Worm (Caenorhabditis elegans): ENCODE measurements around the gene ZC477.3.

DNA sequence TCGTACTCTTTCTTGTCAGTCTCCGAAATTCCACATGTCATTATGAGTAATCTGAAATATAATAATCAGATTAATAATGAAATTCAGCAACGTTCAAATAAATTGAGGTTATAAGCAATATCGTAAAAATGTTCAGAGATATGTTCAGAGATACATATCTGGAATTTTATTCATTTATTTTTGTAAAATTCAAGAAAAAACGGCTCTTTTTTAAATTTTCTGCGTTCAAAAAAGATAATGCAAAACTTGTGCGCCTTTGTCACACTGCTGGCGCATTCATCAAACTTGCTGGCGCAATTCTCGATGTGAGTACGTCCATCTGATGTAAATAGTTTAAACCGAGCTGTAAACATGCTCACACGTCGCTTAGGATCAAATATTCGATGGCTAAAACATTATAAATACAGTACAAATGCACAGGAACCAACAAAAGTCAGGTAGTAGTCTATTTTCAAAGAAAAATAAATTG is at the start of gene ZC477.3, which contains the start of gene rde-8:
- TF ChIP-seq ZK546.5 (tag; optimal IDR thresholded peaks at IDR 0.05) (no peak), elt-2 (tag; optimal IDR thresholded peaks at IDR 0.05) (peak; percentile 34), pha-4 (tag; optimal IDR thresholded peaks at IDR 0.05) (peak; percentile 92), skn-1 (tag; optimal IDR thresholded peaks at IDR 0.05) (no peak), lin-39 (tag; optimal IDR thresholded peaks at IDR 0.05) (no peak), ama-1 (optimal IDR thresholded peaks at IDR 0.05) (no peak), snpc-4 (tag; optimal IDR thresholded peaks at IDR 0.05) (peak; percentile 41), nhr-76 (tag; optimal IDR thresholded peaks at IDR 0.05) (no peak), elt-3 (tag; optimal IDR thresholded peaks at IDR 0.05) (no peak), jun-1 (tag; optimal IDR thresholded peaks at IDR 0.05) (peak; percentile 29), zag-1 (tag; optimal IDR thresholded peaks at IDR 0.05) (no peak)
